Worm (Caenorhabditis elegans) whole organism, dauer: Measurements from ENCODE around the gene srw-113.
"Not testable (repeated sequence)": the region's sequence is repeated elsewhere in the genome, so short reads cannot be mapped to it uniquely, and the experiment has no call there.

Experiments
- unc-62 ChIP-seq: sonication (generic microtip); optimal IDR thresholded peaks from 2 replicates; lab custom pipeline; 2017; ENCODE audit warnings: missing biosample characterization, missing genetic modification reagents, missing genetic modification characterization

Gene srw-113

DNA sequence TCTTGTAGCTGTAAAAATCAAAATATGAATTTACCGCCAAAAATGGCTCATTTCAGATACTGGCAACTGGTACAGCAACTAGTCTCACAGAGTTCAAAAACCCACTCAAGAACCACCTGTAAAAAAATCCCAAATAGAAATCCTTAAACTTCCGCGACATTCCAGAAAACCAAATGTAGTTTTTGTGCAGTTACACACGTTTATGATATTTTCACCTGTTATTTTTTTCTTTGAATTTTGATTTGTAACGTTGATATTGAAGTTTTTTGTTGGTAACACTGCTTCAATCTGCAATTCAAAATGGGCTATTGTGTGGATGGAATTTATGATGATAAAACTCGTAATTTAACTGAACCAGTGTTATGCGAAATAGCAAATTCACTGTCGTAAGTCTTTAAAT, at the start of gene srw-113:
Gene srw-113, plus strand, starts transcription at position 301 of the 400 bp plus-strand sequence.
- no peak for TF ChIP-seq unc-62 (GFP tag; lab: Kevin White, UChicago)

DNA sequence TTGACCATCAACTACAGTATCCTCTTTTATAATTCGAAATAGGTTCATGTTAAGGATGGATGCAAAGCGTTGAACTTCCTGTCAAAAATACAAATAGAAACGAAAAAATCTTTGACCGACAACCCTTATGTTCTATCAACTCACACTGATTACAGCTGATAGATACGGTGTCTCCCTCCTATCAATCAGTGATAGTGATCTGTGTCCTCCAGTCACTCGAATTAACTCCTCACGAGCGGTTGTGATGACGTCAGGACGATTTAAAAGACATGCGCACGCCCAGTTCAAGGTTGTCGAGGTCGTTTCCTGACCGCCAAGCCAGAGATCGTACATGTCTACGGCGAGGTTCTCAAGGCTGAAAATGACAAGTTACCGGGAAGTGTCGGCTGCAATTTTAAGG, 47.0 kb upstream of the srw-113 start:
- TF ChIP-seq unc-62 (GFP tag; lab: Kevin White, UChicago), result no peak

DNA sequence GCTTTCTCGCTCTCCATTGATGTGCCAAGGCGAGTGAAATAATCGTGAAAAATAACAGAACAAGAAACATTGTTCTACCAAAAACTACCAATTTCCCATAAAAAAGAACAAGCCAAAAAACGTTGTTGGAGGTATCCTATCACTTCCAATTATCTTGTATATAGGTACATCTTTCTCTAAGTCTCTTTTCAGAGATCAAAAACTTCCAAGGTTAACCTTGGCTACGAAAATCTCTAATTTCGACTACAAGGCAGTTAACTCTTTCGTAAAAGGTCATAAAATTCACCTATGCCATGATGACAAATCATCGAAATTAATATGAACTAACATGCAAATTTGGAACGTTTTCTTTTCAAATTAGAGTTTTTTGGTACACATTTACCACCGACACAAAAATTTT, 45.1 kb upstream of the srw-113 start, which contains the start of gene cyp-34A1:
Gene cyp-34A1, minus strand, starts transcription at position 101 of the 400 bp plus-strand sequence.
- TF ChIP-seq unc-62 (GFP tag; lab: Kevin White, UChicago), result no peak

DNA sequence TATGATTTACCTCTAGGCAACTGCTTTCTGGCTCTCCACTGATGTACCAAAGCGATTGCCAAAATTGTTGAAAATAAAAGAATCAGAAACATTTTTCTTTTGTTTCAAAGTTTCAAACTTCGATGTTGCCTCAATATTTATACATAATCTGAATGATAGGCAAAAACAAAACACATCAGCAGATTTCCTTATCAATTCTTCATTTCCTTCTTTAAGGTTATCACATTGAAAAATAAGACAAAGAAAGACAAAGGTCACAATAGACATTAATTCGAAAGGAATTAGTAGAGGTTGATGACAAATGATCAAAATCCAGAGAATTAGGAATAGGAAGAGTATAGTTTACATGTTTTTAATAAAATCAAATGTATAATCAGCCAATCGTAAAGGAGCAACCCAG, 42.0 kb upstream of the srw-113 start, which contains the start of gene cyp-34A2:
Gene cyp-34A2, minus strand, starts transcription at position 101 of the 400 bp plus-strand sequence.
- no peak for TF ChIP-seq unc-62 (GFP tag; lab: Kevin White, UChicago)

DNA sequence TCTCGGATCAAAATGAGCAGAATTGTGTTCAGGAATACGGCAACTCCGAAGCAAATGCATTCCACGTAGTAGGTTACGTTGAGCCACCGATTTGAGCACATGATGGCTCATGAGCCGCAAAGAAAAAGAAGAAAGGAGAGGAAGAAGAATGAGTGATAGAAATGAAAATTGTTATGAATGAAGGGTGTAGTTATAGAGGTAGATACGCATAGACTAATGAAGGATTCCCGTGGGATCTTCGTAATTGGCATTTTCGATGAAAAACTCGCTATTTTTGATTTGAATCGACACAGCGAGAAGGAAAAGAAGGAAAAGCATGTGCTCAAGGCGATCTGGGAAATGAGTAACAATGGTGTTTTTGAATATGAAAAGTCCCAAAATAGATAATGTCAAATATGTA, 39.1 kb upstream of the srw-113 start, which contains the start of gene str-96:
Gene str-96, minus strand, starts transcription at position 101 of the 400 bp plus-strand sequence.
- no peak for TF ChIP-seq unc-62 (GFP tag; lab: Kevin White, UChicago)

DNA sequence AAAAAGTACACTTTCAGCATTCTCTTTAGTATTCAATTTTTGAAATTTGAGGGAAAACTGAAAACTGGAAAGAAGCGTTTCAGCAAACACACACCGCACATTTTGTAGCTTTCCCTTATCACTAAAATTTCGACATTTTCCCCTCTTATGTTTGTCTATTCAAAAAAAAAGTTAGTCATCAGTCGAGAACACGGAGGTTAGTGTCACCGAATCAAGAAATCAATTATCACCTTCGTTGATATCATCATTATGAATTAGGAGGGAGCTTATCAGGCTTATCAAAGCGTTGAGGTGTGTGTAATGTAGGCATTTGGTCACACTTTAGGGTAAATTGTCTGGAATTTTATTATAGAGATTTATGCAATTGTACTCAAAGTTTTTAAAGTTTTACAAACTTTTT, 34.4 kb upstream of the srw-113 start, which contains the start of gene cpr-3:
Gene cpr-3, minus strand, starts transcription at position 104 of the 400 bp plus-strand sequence.
- TF ChIP-seq unc-62 (GFP tag; lab: Kevin White, UChicago), result no peak

DNA sequence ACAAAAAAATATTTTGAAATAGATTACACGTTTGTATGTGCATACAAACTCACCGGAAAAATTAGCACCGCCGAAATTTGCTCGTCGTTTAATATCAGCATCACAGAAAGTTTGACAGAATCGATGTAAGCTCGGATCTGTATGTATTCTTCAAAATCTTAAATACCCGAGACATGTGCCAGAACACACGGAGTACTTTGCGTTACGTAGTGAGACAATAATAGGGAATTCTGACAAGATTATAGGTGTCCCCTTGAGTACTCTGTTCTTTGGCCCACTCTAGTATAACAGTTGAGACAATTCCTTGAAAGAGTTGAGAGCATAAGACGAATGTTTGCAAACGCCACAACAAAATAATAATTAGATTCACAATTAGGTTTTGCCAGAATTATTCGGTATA, 29.3 kb upstream of the srw-113 start, which contains the start of gene srx-48:
Gene srx-48, minus strand, starts transcription at position 101 of the 400 bp plus-strand sequence.
- TF ChIP-seq unc-62 (GFP tag; lab: Kevin White, UChicago), result no peak

DNA sequence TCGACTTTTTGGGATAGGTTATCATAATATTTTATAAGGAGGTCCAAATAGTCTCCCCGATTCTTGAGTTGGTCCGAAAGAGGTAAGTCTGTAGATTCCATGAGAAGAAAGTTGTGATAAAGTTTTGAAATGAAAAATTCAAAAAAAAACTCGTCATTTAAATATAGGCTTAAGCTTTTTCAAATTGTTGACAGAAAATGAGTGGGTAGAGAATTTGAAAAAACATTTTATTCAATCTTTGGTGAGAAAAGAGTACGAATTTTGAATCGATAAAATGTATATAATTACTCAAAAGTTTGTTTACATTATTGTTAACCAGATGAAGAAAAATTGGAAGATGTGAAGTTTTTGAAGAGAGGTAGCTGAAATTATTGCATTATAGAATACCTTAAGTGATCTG, 27.4 kb upstream of the srw-113 start, which contains the start of gene T26H8.5:
Gene T26H8.5, minus strand, starts transcription at position 101 of the 400 bp plus-strand sequence.
- no peak for TF ChIP-seq unc-62 (GFP tag; lab: Kevin White, UChicago)

DNA sequence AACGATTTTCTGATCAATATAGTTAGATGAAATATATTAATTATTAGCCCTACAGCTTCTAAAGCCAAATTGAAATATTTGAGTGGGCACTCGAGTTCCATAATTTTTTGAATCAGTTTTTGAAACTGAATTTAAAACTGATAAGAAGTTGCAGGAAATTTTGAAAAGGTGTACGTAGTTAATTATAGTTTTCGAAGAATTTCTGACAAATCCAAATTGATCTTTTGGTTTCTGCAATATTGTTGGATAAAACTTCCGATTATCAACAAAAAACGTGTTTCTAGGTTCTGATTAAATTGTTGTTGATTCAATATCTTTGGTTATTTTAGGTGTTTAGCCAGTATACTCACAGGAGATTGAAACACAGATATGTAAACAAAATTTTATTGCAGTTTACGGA, 26.2 kb upstream of the srw-113 start, which contains the start of gene T26H8.4:
Gene T26H8.4, minus strand, starts transcription at position 101 of the 400 bp plus-strand sequence.
- TF ChIP-seq unc-62 (GFP tag; lab: Kevin White, UChicago), result no peak

DNA sequence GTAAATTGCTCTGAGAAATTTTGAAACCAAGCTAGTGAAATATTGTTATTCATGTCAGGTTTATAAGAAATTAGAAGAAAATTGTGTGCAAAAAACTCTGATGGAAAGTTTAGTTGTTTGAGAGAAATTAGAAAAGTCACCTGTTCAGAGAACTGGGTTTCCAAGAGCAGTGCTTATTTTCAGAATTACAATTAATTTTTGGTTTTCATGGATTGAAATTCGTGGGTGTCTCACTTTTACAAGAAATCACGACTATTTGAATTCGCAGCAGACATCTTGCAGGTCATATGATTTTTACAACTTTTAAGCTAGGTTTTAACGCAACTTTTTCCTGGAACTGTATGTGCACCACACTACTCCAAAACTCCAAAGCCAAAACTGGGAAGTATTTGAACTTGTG, 23.9 kb upstream of the srw-113 start, which contains the start of gene srz-10:
Gene srz-10, minus strand, starts transcription at position 88 of the 400 bp plus-strand sequence.
- TF ChIP-seq unc-62 (GFP tag; lab: Kevin White, UChicago), result no peak

DNA sequence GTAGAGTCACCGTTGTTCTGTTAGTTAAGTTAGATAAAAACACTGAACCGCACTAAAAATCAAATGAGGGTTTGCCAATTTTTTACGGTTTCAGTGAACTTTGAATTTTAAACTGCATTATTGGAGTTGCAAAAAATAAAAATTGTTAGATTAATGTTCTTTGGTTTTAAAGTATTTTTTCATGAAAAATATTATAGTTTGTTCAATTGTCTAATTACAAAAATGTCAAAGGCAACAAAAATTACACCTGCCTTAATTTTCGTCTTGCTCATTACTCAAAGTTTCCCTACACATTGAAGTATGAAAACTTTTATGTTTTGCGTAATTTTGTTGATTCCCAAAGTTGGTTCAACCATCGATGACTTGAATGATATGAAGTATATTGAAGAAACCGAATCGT, 22.2 kb upstream of the srw-113 start, which contains the start of gene irld-62:
Gene irld-62, plus strand, starts transcription at position 301 of the 400 bp plus-strand sequence.
- no peak for TF ChIP-seq unc-62 (GFP tag; lab: Kevin White, UChicago)

DNA sequence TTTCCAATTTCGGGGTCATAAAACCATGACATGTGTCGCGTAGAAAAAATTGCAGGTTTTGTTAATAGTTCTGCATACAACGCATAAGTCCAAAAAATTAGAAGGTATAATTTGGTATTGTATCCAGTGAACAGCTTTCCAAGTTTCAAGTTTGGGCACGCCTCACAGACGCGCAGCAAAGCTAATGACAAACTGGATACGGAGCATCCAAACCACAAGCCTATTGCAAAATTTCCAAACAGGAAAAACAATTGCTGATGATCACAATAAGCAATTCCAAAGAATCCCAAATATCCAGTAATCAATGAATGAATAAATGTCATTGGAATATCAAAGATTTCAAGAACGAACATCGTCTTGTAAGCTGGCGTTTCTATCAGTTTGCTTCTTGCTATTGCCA, 19.4 kb upstream of the srw-113 start:
- no peak for TF ChIP-seq unc-62 (GFP tag; lab: Kevin White, UChicago)

DNA sequence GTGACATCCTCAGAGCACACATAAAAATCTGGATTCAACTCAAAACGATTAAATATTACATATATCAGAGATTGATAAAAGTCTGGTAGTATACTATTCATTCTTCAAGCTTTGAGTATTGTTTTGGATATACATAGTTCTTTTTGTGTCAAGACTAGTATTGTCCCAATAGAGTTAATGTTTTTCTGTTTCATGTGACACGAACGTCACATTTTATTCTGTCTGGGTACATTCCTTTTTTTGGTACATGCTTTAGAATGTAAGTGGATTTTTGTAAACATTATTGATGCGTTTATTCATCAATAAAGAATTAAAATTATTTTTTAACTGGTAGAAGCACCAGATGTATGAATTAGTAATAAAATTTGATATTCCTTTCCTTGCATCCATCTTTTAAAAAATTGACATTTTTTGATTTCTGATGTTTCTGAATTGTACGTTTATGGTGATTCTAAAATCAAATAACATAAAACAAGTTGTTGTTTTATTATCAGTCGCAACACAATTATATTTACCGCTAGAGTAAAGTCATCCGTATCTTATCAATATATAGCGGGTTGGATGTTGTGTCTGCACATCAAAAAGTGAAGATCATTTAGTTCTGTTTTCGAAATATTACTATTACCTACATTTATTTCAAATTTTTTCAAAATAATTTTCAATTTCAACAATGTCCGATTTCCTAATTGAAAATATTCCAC, 17.0 kb upstream of the srw-113 start, which contains the start of the genes srt-22 and nhr-246:
Gene srt-22, minus strand, starts transcription at position 101 of the 701 bp plus-strand sequence.
Gene nhr-246, plus strand, starts transcription at position 651 of the 701 bp plus-strand sequence.
- TF ChIP-seq unc-62 (GFP tag; lab: Kevin White, UChicago), result no peak

DNA sequence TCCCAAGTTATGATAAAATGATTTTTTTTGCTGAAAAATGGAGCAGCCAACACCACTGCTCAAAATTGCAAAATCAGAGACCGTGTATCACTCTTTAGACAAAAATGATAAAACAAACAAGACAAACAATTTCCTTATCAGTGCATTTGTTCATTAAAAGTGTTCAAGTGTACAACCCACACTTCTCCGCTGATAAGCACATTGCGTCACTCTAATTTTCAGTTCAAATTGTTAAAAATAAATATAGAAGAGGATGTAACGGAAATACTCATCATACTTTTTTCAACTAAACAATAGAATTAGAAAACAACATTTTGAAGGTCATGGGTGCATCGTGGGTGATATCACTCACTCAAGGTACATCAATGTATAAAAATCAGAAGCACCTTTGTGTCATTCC, 14.3 kb upstream of the srw-113 start, which contains the start of gene nhr-291:
Gene nhr-291, plus strand, starts transcription at position 324 of the 400 bp plus-strand sequence.
- no peak for TF ChIP-seq unc-62 (GFP tag; lab: Kevin White, UChicago)

DNA sequence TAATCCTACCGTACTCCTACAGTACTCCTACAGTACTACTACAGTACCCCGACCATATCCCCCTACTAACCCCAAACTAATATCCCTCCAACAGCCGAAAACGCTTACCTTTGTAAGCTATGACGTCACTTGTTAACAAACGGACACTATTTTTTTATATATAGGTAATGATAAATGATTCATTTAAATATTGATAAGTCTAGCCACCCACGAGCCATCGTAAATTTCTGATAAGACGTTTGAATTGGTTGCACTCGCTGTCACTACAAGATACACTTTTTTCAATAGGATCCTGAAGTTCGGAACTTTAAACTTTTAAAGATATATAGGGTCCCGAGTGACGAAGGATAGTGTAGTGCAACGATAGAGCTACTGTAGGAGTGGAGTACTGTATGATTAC, 10.3 kb upstream of the srw-113 start, which contains the start of gene nhr-247:
Gene nhr-247, plus strand, starts transcription at position 330 of the 400 bp plus-strand sequence.
- not testable (repeated sequence) for TF ChIP-seq unc-62 (GFP tag; lab: Kevin White, UChicago)

DNA sequence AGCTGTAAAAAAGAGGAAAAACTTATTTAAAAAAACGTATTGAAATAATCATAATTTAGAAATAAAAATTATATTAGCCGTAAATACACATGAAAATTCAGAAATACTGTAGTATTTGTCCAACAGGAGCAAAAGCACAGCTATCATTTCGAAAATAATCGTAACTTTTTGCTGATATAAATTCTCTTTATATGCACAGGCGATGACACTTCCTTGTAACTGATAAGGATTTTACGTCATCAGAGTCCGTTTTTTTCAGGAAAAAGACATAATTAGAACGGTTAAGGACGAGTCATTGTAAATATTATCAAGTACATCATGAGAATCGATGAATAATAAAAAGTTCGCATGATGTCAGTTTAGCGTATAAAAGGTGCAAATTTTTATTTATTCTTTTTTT, 9.5 kb upstream of the srw-113 start:
- TF ChIP-seq unc-62 (GFP tag; lab: Kevin White, UChicago), result no peak
